Worm (Caenorhabditis elegans): ENCODE results near the gene C50F4.12.

The C50F4.12 gene

ce11 chrV:9568707-9569106, 29.2 kb upstream of the C50F4.12 start, which contains the start of gene F25B3.4:
Gene F25B3.4 (minus strand): TSS chrV:9568807.
- TF ChIP-seq T22C8.4 (GFP tag; IDR thresholded peaks at IDR 0.05), result no peak
- TF ChIP-seq flt-1 (GFP tag; IDR thresholded peaks at IDR 0.05), result no peak
- TF ChIP-seq klf-2 (GFP tag; conservative IDR thresholded peaks at IDR 0.05), result no peak
- no peak for TF ChIP-seq ztf-23 (GFP tag; IDR thresholded peaks at IDR 0.05)
- no peak for TF ChIP-seq ref-1 (GFP tag; conservative IDR thresholded peaks at IDR 0.05)
- no peak for TF ChIP-seq med-1 (GFP tag; optimal IDR thresholded peaks at IDR 0.05; ENCODE audit: insufficient read depth)
- no peak for TF ChIP-seq ztf-29 (GFP tag; IDR thresholded peaks at IDR 0.05)
- TF ChIP-seq tab-1 (GFP tag; IDR thresholded peaks at IDR 0.05), result no peak
- TF ChIP-seq cog-1 (tag; optimal IDR thresholded peaks at IDR 0.05), result no peak

ce11 chrV:9563585-9563984, 24.0 kb upstream of the C50F4.12 start:
- TF ChIP-seq cog-1 (tag; optimal IDR thresholded peaks at IDR 0.05) (no peak), klf-2 (GFP tag; conservative IDR thresholded peaks at IDR 0.05) (no peak), ref-1 (GFP tag; conservative IDR thresholded peaks at IDR 0.05) (no peak), ztf-29 (GFP tag; IDR thresholded peaks at IDR 0.05) (no peak), ztf-23 (GFP tag; IDR thresholded peaks at IDR 0.05) (no peak), tab-1 (GFP tag; IDR thresholded peaks at IDR 0.05) (no peak), flt-1 (GFP tag; IDR thresholded peaks at IDR 0.05) (no peak), med-1 (GFP tag; optimal IDR thresholded peaks at IDR 0.05; ENCODE audit: insufficient read depth) (no peak), T22C8.4 (GFP tag; IDR thresholded peaks at IDR 0.05) (no peak)

- TF ChIP-seq T22C8.4 (GFP tag; IDR thresholded peaks at IDR 0.05) (no peak), ztf-23 (GFP tag; IDR thresholded peaks at IDR 0.05) (peak; percentile 34; the same call in 1 of the 2 replicates)
Observed at ce11 chrV:9561624-9562179, 22.2 kb upstream of the C50F4.12 start, which contains the start of gene rgef-1. Gene rgef-1 (minus strand): TSS chrV:9561674.

ce11 chrV:9556668-9557067, 17.1 kb upstream of the C50F4.12 start:
- TF ChIP-seq cog-1 (tag; optimal IDR thresholded peaks at IDR 0.05) (no peak), tab-1 (GFP tag; IDR thresholded peaks at IDR 0.05) (no peak), T22C8.4 (GFP tag; IDR thresholded peaks at IDR 0.05) (no peak), med-1 (GFP tag; optimal IDR thresholded peaks at IDR 0.05; ENCODE audit: insufficient read depth) (no peak), ztf-29 (GFP tag; IDR thresholded peaks at IDR 0.05) (no peak), flt-1 (GFP tag; IDR thresholded peaks at IDR 0.05) (no peak), ztf-23 (GFP tag; IDR thresholded peaks at IDR 0.05) (no peak)

- TF ChIP-seq ref-1 (GFP tag; conservative IDR thresholded peaks at IDR 0.05) (no peak), ztf-29 (GFP tag; IDR thresholded peaks at IDR 0.05) (no peak), cog-1 (tag; optimal IDR thresholded peaks at IDR 0.05) (no peak), med-1 (GFP tag; optimal IDR thresholded peaks at IDR 0.05; ENCODE audit: insufficient read depth) (no peak), flt-1 (GFP tag; IDR thresholded peaks at IDR 0.05) (no peak), T22C8.4 (GFP tag; IDR thresholded peaks at IDR 0.05) (no peak), klf-2 (GFP tag; conservative IDR thresholded peaks at IDR 0.05) (no peak), tab-1 (GFP tag; IDR thresholded peaks at IDR 0.05) (no peak)
Observed at ce11 chrV:9550313-9550712, 10.8 kb upstream of the C50F4.12 start, which contains the start of gene ehbp-1. Gene ehbp-1 (plus strand): TSS chrV:9550644.

ce11 chrV:9549459-9549858, 9.9 kb upstream of the C50F4.12 start, which contains the start of gene nstp-10:
Gene nstp-10 (minus strand): TSS chrV:9549836.
- TF ChIP-seq cog-1 (tag; optimal IDR thresholded peaks at IDR 0.05), result peak; percentile 23
- TF ChIP-seq klf-2 (GFP tag; conservative IDR thresholded peaks at IDR 0.05), result no peak

DNA sequence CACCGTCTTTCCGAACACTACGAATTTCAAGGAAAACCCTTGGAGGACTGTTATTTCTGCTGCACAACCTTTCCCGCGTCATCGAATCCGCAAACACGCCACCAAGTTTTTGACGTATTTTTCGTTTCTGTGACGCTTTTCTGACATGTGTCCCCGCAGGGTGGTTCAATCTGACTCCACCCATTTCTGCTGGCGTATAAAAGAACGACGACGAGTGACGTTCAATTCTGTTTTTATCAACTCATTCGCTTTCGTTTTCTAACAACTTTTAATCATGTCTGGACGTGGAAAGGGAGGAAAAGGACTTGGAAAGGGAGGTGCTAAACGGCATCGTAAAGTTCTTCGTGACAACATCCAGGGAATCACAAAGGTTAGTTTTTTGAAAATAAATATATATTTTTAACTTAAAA, 7.3 kb upstream of the C50F4.12 start, which contains the start of gene his-37:
Gene his-37 (plus strand): TSS at position 246 of the 410 bp plus-strand sequence.
- TF ChIP-seq flt-1 (GFP tag; IDR thresholded peaks at IDR 0.05) (peak; percentile 81), ztf-29 (GFP tag; IDR thresholded peaks at IDR 0.05) (no peak; the same call in 1 of the 2 replicates), med-1 (GFP tag; optimal IDR thresholded peaks at IDR 0.05; ENCODE audit: insufficient read depth) (no peak), cog-1 (tag; optimal IDR thresholded peaks at IDR 0.05) (peak; percentile 93), tab-1 (GFP tag; IDR thresholded peaks at IDR 0.05) (peak; percentile 50; the same call in 1 of the 2 replicates), ztf-23 (GFP tag; IDR thresholded peaks at IDR 0.05) (peak; percentile 83), klf-2 (GFP tag; conservative IDR thresholded peaks at IDR 0.05) (no peak), ref-1 (GFP tag; conservative IDR thresholded peaks at IDR 0.05) (no peak), T22C8.4 (GFP tag; IDR thresholded peaks at IDR 0.05) (no peak)

DNA sequence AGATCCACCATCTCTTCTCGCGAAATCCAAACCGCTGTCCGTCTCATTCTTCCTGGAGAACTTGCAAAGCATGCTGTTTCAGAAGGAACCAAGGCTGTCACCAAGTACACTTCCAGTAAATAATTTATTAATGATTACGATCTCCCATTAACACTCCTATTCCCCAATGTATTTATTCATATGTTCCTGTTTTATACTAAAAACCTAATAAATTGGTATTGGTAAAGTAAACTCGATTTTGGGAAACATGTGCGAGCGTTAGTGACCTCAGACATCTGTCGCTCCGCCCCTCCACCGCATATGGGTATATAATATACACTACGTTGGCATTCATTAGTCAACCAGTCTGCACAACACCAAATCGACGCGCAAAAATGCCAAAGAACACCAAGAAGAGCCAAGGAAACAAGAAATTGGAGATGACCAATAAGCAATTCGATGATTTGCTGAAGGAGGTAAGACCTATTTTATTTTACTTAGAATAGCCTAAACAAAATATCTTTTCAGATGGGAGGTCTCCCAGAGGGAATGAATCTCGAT, 6.6 kb upstream of the C50F4.12 start, which contains the start of gene C50F4.6:
Gene C50F4.6 (plus strand): TSS at position 51 of the 540 bp plus-strand sequence.
- TF ChIP-seq med-1 (GFP tag; optimal IDR thresholded peaks at IDR 0.05; ENCODE audit: insufficient read depth), result no peak
- no peak for TF ChIP-seq cog-1 (tag; optimal IDR thresholded peaks at IDR 0.05)
- no peak for TF ChIP-seq ref-1 (GFP tag; conservative IDR thresholded peaks at IDR 0.05)
- TF ChIP-seq klf-2 (GFP tag; conservative IDR thresholded peaks at IDR 0.05), result no peak
- no peak for TF ChIP-seq ztf-23 (GFP tag; IDR thresholded peaks at IDR 0.05)
- no peak for TF ChIP-seq ztf-29 (GFP tag; IDR thresholded peaks at IDR 0.05)
- no peak for TF ChIP-seq tab-1 (GFP tag; IDR thresholded peaks at IDR 0.05)
- no peak for TF ChIP-seq flt-1 (GFP tag; IDR thresholded peaks at IDR 0.05)
- TF ChIP-seq T22C8.4 (GFP tag; IDR thresholded peaks at IDR 0.05), result no peak

- TF ChIP-seq med-1 (GFP tag; optimal IDR thresholded peaks at IDR 0.05; ENCODE audit: insufficient read depth) (no peak), klf-2 (GFP tag; conservative IDR thresholded peaks at IDR 0.05) (no peak), ztf-29 (GFP tag; IDR thresholded peaks at IDR 0.05) (0 out of 2 replicates have a peak, but pooled peaks have one; percentile 20), ref-1 (GFP tag; conservative IDR thresholded peaks at IDR 0.05) (no peak), flt-1 (GFP tag; IDR thresholded peaks at IDR 0.05) (0 out of 2 replicates have a peak, but pooled peaks have one; percentile 9), tab-1 (GFP tag; IDR thresholded peaks at IDR 0.05) (no peak), ztf-23 (GFP tag; IDR thresholded peaks at IDR 0.05) (no peak; the same call in 1 of the 2 replicates), T22C8.4 (GFP tag; IDR thresholded peaks at IDR 0.05) (peak; percentile 46), cog-1 (tag; optimal IDR thresholded peaks at IDR 0.05) (no peak)
Observed at ce11 chrV:9545238-9545709, 5.7 kb upstream of the C50F4.12 start, which contains the start of the genes his-35 and his-41. Gene his-35 (minus strand): TSS chrV:9545288. Gene his-41 (plus strand): TSS chrV:9545536.

Data from whole organism, midembryonic.